Worm (Caenorhabditis elegans) whole organism, late embryonic: ENCODE results near the gene clh-3.

Experiments
- ama-1 ChIP-seq: fragments of 150-350 bp; optimal IDR thresholded peaks from 2 replicates; lab custom pipeline; 2014
- pha-2 ChIP-seq: sonication (generic microtip); optimal IDR thresholded peaks from 2 replicates; lab custom pipeline; 2017; ENCODE audit warnings: mild to moderate bottlenecking, missing genetic modification characterization, missing compliant biosample characterization
- pha-4 ChIP-seq: fragments of 150-350 bp; optimal IDR thresholded peaks from 2 replicates; lab custom pipeline; 2018; ENCODE audit warnings: missing biosample characterization, missing genetic modification reagents, missing genetic modification characterization

- TF ChIP-seq pha-4 (tag; lab: Kevin White, UChicago) = no peak
- TF ChIP-seq pha-2 (tag; lab: Kevin White, UChicago) = no peak
- no peak for TF ChIP-seq ama-1 (lab: Kevin White, UChicago)
Measured at ce11 chrII:7168712-7169111, 57.0 kb downstream of the clh-3 start, which contains the start of gene col-36.
